Fruit fly (Drosophila melanogaster): ENCODE measurements around the gene CG33766.

dm6 chr3L:22693712-22694111, 48.3 kb downstream of the CG33766 start, which contains the start of the genes CG12546 and CG14453:
- TF ChIP-seq psq (optimal IDR thresholded peaks at IDR 0.05) (no peak), usp (GFP tag; optimal IDR thresholded peaks at IDR 0.05) (no peak)
